Worm (Caenorhabditis elegans) whole organism, L4 larva: ENCODE results near the gene T06C12.12.

ENCODE experiments used
- ama-1 ChIP-seq: fragments of 150-350 bp; optimal IDR thresholded peaks from 2 replicates; lab custom pipeline; 2014; ENCODE audit warnings: inconsistent platforms, mixed read lengths
- dmd-6 ChIP-seq: fragments of 200-800 bp; sonication (Bioruptor generic); IDR thresholded peaks from 2 replicates; pipeline ENCODE4 v1.3.6; 2022; ENCODE audit warnings: missing genetic modification reagents, missing genetic modification characterization, missing compliant biosample characterization
- fos-1 ChIP-seq: fragments of 150-350 bp; optimal IDR thresholded peaks from 2 replicates; lab custom pipeline; 2014; ENCODE audit warnings: missing biosample characterization, missing genetic modification characterization
- lin-39 ChIP-seq: fragments of 150-350 bp; optimal IDR thresholded peaks from 2 replicates; lab custom pipeline; 2014; ENCODE audit warnings: missing biosample characterization, missing genetic modification reagents, missing genetic modification characterization

DNA sequence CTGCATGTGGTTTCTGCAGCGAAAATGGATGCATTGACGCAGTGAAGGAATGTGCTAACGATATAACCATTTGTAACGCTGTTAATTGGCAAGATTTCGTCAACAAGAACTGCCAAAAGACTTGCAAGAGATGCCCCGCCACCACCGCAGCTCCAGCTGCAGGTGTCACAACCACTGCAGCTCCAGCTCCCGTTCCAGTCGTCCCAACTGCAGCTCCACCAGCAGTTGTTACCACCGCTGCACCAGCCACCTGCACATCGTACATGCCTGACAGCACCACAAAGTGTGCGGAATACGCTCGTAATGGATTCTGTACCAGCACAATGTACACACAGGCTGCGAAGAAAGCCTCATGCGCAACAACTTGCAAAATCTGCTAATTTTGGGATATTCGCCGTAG lies 20.8 kb downstream of the T06C12.12 start:
- TF ChIP-seq fos-1 = no peak
- no peak for TF ChIP-seq lin-39
- TF ChIP-seq dmd-6 (GFP tag; lab: Robert Waterston, UW) = no peak
- no peak for TF ChIP-seq ama-1
